Worm (Caenorhabditis elegans): ENCODE results near the gene drl-1.

Gene drl-1

ce11 chrIV:290387-290786 lies 34.5 kb upstream of the drl-1 start:
- no peak for TF ChIP-seq ceh-39 (tag; optimal IDR thresholded peaks at IDR 0.05)
- TF ChIP-seq elt-3 (tag; optimal IDR thresholded peaks at IDR 0.05) = no peak
- no peak for TF ChIP-seq tbx-8 (GFP tag; optimal IDR thresholded peaks at IDR 0.05)

- no peak for TF ChIP-seq elt-1 (tag; optimal IDR thresholded peaks at IDR 0.05; ENCODE audit: borderline replicate concordance, insufficient read depth)
- no peak for TF ChIP-seq M03D4.4 (tag; optimal IDR thresholded peaks at IDR 0.05)
- TF ChIP-seq mls-2 (tag; optimal IDR thresholded peaks at IDR 0.05) = no peak
- TF ChIP-seq ham-2 (GFP tag; optimal IDR thresholded peaks at IDR 0.05) = no peak
- no peak for TF ChIP-seq elt-3 (tag; optimal IDR thresholded peaks at IDR 0.05)
- no peak for TF ChIP-seq ceh-43 (GFP tag; optimal IDR thresholded peaks at IDR 0.05)
- no peak for TF ChIP-seq lin-32 (GFP tag; optimal IDR thresholded peaks at IDR 0.05)
- no peak for TF ChIP-seq unc-62 (GFP tag; optimal IDR thresholded peaks at IDR 0.05)
- TF ChIP-seq snpc-4 (tag; optimal IDR thresholded peaks at IDR 0.05) = no peak
- TF ChIP-seq lin-13 (tag; optimal IDR thresholded peaks at IDR 0.05) = no peak
- TF ChIP-seq unc-39 (tag; optimal IDR thresholded peaks at IDR 0.05) = no peak
- no peak for TF ChIP-seq mab-5 (tag; optimal IDR thresholded peaks at IDR 0.05)
- no peak for TF ChIP-seq nhr-2 (tag; optimal IDR thresholded peaks at IDR 0.05)
- TF ChIP-seq ces-1 (GFP tag; optimal IDR thresholded peaks at IDR 0.05) = no peak
- no peak for TF ChIP-seq tbx-8 (GFP tag; optimal IDR thresholded peaks at IDR 0.05)
- no peak for TF ChIP-seq ceh-39 (tag; optimal IDR thresholded peaks at IDR 0.05)
- TF ChIP-seq drap-1 (GFP tag; optimal IDR thresholded peaks at IDR 0.05) = no peak
- TF ChIP-seq nhr-28 (tag; optimal IDR thresholded peaks at IDR 0.05) = no peak
- no peak for TF ChIP-seq ceh-83 (GFP tag; optimal IDR thresholded peaks at IDR 0.05)
- no peak for TF ChIP-seq ztf-11 (tag; optimal IDR thresholded peaks at IDR 0.05)
Observed at ce11 chrIV:291356-291755, 33.5 kb upstream of the drl-1 start, which contains the start of gene T21D12.7. T21D12.7 (minus strand) TSS chrIV:291456.

ce11 chrIV:291851-292367 lies 33.0 kb upstream of the drl-1 start:
- TF ChIP-seq ceh-39 (tag; optimal IDR thresholded peaks at IDR 0.05) (no peak), tbx-8 (GFP tag; optimal IDR thresholded peaks at IDR 0.05) (no peak), pha-4 (tag; optimal IDR thresholded peaks at IDR 0.05) (no peak), ces-1 (GFP tag; optimal IDR thresholded peaks at IDR 0.05) (no peak), flh-1 (GFP tag; optimal IDR thresholded peaks at IDR 0.05) (no peak), mep-1 (tag; optimal IDR thresholded peaks at IDR 0.05) (no peak), mls-2 (tag; optimal IDR thresholded peaks at IDR 0.05) (no peak)

ce11 chrIV:293163-293755 lies 31.6 kb upstream of the drl-1 start:
- TF ChIP-seq ces-1 (GFP tag; optimal IDR thresholded peaks at IDR 0.05) (no peak), flh-1 (GFP tag; optimal IDR thresholded peaks at IDR 0.05) (no peak), mab-5 (tag; optimal IDR thresholded peaks at IDR 0.05) (no peak), ceh-43 (GFP tag; optimal IDR thresholded peaks at IDR 0.05) (no peak), hlh-1 (tag; optimal IDR thresholded peaks at IDR 0.05) (no peak), nhr-76 (tag; optimal IDR thresholded peaks at IDR 0.05) (no peak), ztf-11 (tag; optimal IDR thresholded peaks at IDR 0.05) (no peak), sem-2 (GFP tag; optimal IDR thresholded peaks at IDR 0.05) (no peak), nhr-12 (tag; optimal IDR thresholded peaks at IDR 0.05) (no peak), snpc-4 (tag; optimal IDR thresholded peaks at IDR 0.05) (no peak)

ce11 chrIV:293995-294700 lies 30.7 kb upstream of the drl-1 start:
- TF ChIP-seq mep-1 (tag; optimal IDR thresholded peaks at IDR 0.05) (no peak), flh-1 (GFP tag; optimal IDR thresholded peaks at IDR 0.05) (no peak), nhr-237 (tag; optimal IDR thresholded peaks at IDR 0.05) (no peak), nhr-28 (tag; optimal IDR thresholded peaks at IDR 0.05) (no peak), sptf-1 (tag; optimal IDR thresholded peaks at IDR 0.05) (no peak), nhr-76 (tag; optimal IDR thresholded peaks at IDR 0.05) (no peak), elt-3 (tag; optimal IDR thresholded peaks at IDR 0.05) (no peak), nhr-2 (tag; optimal IDR thresholded peaks at IDR 0.05) (no peak), sem-2 (GFP tag; optimal IDR thresholded peaks at IDR 0.05) (no peak), ceh-83 (GFP tag; optimal IDR thresholded peaks at IDR 0.05) (no peak), lin-13 (tag; optimal IDR thresholded peaks at IDR 0.05) (no peak), bed-3 (GFP tag; optimal IDR thresholded peaks at IDR 0.05) (no peak), blmp-1 (tag; optimal IDR thresholded peaks at IDR 0.05) (no peak), tbx-8 (GFP tag; optimal IDR thresholded peaks at IDR 0.05) (no peak), unc-62 (GFP tag; optimal IDR thresholded peaks at IDR 0.05) (no peak), ham-2 (GFP tag; optimal IDR thresholded peaks at IDR 0.05) (no peak)

Measured in whole organism, mixed stage, embryonic.